Worm (Caenorhabditis elegans): ENCODE data around the gene M03F8.7.

M03F8.7 gene

ce11 chrV:5907090-5907489 lies 29.6 kb upstream of the M03F8.7 start, which contains the start of gene C04E6.4:
TSS of gene C04E6.4 (plus strand) at chrV:5907390.
- no peak for TF ChIP-seq egl-13 (tag; optimal IDR thresholded peaks at IDR 0.05)
- no peak for TF ChIP-seq lin-13 (GFP tag; optimal IDR thresholded peaks at IDR 0.05)
- no peak for TF ChIP-seq ceh-82 (tag; optimal IDR thresholded peaks at IDR 0.05)
- TF ChIP-seq tbx-2 (tag; optimal IDR thresholded peaks at IDR 0.05) = no peak

- no peak for TF ChIP-seq lir-3 (tag; optimal IDR thresholded peaks at IDR 0.05; ENCODE audit: poor library complexity)
- TF ChIP-seq hlh-4 (tag; optimal IDR thresholded peaks at IDR 0.05) = no peak
- no peak for TF ChIP-seq ceh-63 (GFP tag; optimal IDR thresholded peaks at IDR 0.05)
- no peak for TF ChIP-seq zag-1 (tag; optimal IDR thresholded peaks at IDR 0.05)
- no peak for TF ChIP-seq efl-1 (optimal IDR thresholded peaks at IDR 0.05)
- peak in 1 of 2 experiments; percentile 7 for TF ChIP-seq efl-1 (GFP tag; optimal IDR thresholded peaks at IDR 0.05 in 1 of 2)
- TF ChIP-seq sox-4 (tag; optimal IDR thresholded peaks at IDR 0.05) = no peak
These were observed 24.3 kb upstream of the M03F8.7 start, which contains the start of gene C04E6.13 for ce11 chrV:5912426-5912825. TSS of gene C04E6.13 (plus strand) at chrV:5912726.

- TF ChIP-seq grh-1 (GFP tag; IDR thresholded peaks at IDR 0.05) (no peak), efl-1 (optimal IDR thresholded peaks at IDR 0.05) (no peak), efl-1 (GFP tag; optimal IDR thresholded peaks at IDR 0.05 in 1 of 2) (peak in 1 of 2 experiments; percentile 75)
These were observed 19.9 kb upstream of the M03F8.7 start for ce11 chrV:5916862-5917261.

- TF ChIP-seq lin-14 (GFP tag; optimal IDR thresholded peaks at IDR 0.05) (peak; percentile 86), snu-23 (GFP tag; optimal IDR thresholded peaks at IDR 0.05) (peak; percentile 92), rnt-1 (tag; optimal IDR thresholded peaks at IDR 0.05) (peak; percentile 100), lin-39 (tag; optimal IDR thresholded peaks at IDR 0.05) (peak; percentile 69), elt-3 (tag; optimal IDR thresholded peaks at IDR 0.05) (peak in 2 of 6 experiments; percentile 16 to 35), unc-86 (tag; optimal IDR thresholded peaks at IDR 0.05) (peak; percentile 86), fkh-4 (tag; optimal IDR thresholded peaks at IDR 0.05; ENCODE audit: borderline replicate concordance) (peak; percentile 100), ceh-82 (tag; optimal IDR thresholded peaks at IDR 0.05) (peak; percentile 71 to 82 (median 78)), dsc-1 (tag; optimal IDR thresholded peaks at IDR 0.05) (peak; percentile 98), swsn-7 (tag; optimal IDR thresholded peaks at IDR 0.05) (peak; percentile 93), lin-13 (GFP tag; optimal IDR thresholded peaks at IDR 0.05) (peak; percentile 71), mef-2 (tag; optimal IDR thresholded peaks at IDR 0.05) (no peak), lin-35 (GFP tag; optimal IDR thresholded peaks at IDR 0.05) (peak; percentile 99), efl-1 (optimal IDR thresholded peaks at IDR 0.05) (peak; percentile 99), efl-1 (GFP tag; optimal IDR thresholded peaks at IDR 0.05 in 1 of 2) (peak; percentile 98 to 100), C16A3.4 (tag; optimal IDR thresholded peaks at IDR 0.05) (peak; percentile 42), pax-3 (tag; optimal IDR thresholded peaks at IDR 0.05) (peak; percentile 97), nhr-28 (tag; optimal IDR thresholded peaks at IDR 0.05) (no peak), vab-15 (tag; optimal IDR thresholded peaks at IDR 0.05) (peak; percentile 43), nhr-85 (tag) (peak; percentile 98), nhr-76 (tag; optimal IDR thresholded peaks at IDR 0.05) (no peak), C04F5.9 (tag; optimal IDR thresholded peaks at IDR 0.05) (peak; percentile 94), isw-1 (GFP tag; IDR thresholded peaks at IDR 0.05) (peak; percentile 86), fos-1 (tag; optimal IDR thresholded peaks at IDR 0.05) (peak; percentile 59), pag-3 (tag; optimal IDR thresholded peaks at IDR 0.05; ENCODE audit: borderline replicate concordance, insufficient read depth) (no peak), Y116A8C.19 (tag; optimal IDR thresholded peaks at IDR 0.05; ENCODE audit: borderline replicate concordance) (peak; percentile 96), C34B4.2 (tag; optimal IDR thresholded peaks at IDR 0.05) (peak; percentile 32), blmp-1 (tag; optimal IDR thresholded peaks at IDR 0.05) (peak; percentile 57), elt-2 (tag; optimal IDR thresholded peaks at IDR 0.05) (peak; percentile 89), ets-5 (GFP tag; IDR thresholded peaks at IDR 0.05) (no peak), hlh-17 (GFP tag; optimal IDR thresholded peaks at IDR 0.05; ENCODE audit: borderline replicate concordance) (peak; percentile 71), fkh-8 (tag; optimal IDR thresholded peaks at IDR 0.05) (peak; percentile 86), zip-4 (GFP tag; optimal IDR thresholded peaks at IDR 0.05) (peak; percentile 86), ztf-11 (tag; optimal IDR thresholded peaks at IDR 0.05) (peak in 1 of 2 experiments; percentile 99), unc-30 (tag; optimal IDR thresholded peaks at IDR 0.05) (no peak), egl-13 (tag; optimal IDR thresholded peaks at IDR 0.05) (peak; percentile 96), nhr-84 (tag; optimal IDR thresholded peaks at IDR 0.05) (no peak), xbp-1 (tag; optimal IDR thresholded peaks at IDR 0.05) (peak; percentile 96), mep-1 (tag; optimal IDR thresholded peaks at IDR 0.05) (peak; percentile 72)
These were observed 19.0 kb upstream of the M03F8.7 start, which contains the start of gene lrpr-1 for ce11 chrV:5917707-5918106. TSS of gene lrpr-1 (minus strand) at chrV:5917891.
